Worm (Caenorhabditis elegans) whole organism, late embryonic: ENCODE data around the gene trpp-11.
A peak's percentile ranks its signal among the peaks of the same experiment; 100 is the strongest.

Experiments
- C08G9.2 ChIP-seq: sonication (generic microtip); optimal IDR thresholded peaks from 2 replicates; lab custom pipeline; 2016; ENCODE audit warnings: mild to moderate bottlenecking, missing genetic modification characterization, moderate library complexity, missing compliant biosample characterization
- C38D4.7 ChIP-seq: fragments of 200-800 bp; sonication (Bioruptor generic); optimal IDR thresholded peaks from 2 replicates; lab custom pipeline; 2018; ENCODE audit warnings: mild to moderate bottlenecking, missing genetic modification characterization, moderate library complexity, missing compliant biosample characterization
- K09A11.1 ChIP-seq: sonication (generic microtip); optimal IDR thresholded peaks from 2 replicates; lab custom pipeline; 2017; ENCODE audit warnings: antibody characterized with exemption, mild to moderate bottlenecking, missing genetic modification characterization, missing compliant biosample characterization; ENCODE audit not compliant: insufficient read depth
- Y22D7AL.16 ChIP-seq: sonication (generic microtip); optimal IDR thresholded peaks from 2 replicates; lab custom pipeline; 2016; ENCODE audit warnings: missing genetic modification characterization, missing compliant biosample characterization
- ama-1 ChIP-seq: fragments of 150-350 bp; optimal IDR thresholded peaks from 2 replicates; lab custom pipeline; 2014
- ceh-18 ChIP-seq: sonication (generic microtip); optimal IDR thresholded peaks from 2 replicates; lab custom pipeline; 2016; ENCODE audit warnings: missing genetic modification characterization, missing compliant biosample characterization
- ceh-19 ChIP-seq: fragments of 200-800 bp; sonication (Bioruptor generic); optimal IDR thresholded peaks from 2 replicates; lab custom pipeline; 2018; ENCODE audit warnings: mild to moderate bottlenecking, missing genetic modification characterization, missing compliant biosample characterization
- ceh-2 ChIP-seq: sonication (generic microtip); optimal IDR thresholded peaks from 2 replicates; lab custom pipeline; 2016; ENCODE audit warnings: missing genotype, missing genetic modification characterization, missing compliant biosample characterization
- ceh-22 ChIP-seq: sonication (generic microtip); optimal IDR thresholded peaks from 2 replicates; lab custom pipeline; 2017; ENCODE audit warnings: missing biosample characterization, missing genetic modification characterization
- ceh-24 ChIP-seq: sonication (generic microtip); optimal IDR thresholded peaks from 2 replicates; lab custom pipeline; 2016; ENCODE audit warnings: mild to moderate bottlenecking, missing genetic modification characterization, missing compliant biosample characterization
- ceh-30 ChIP-seq: fragments of 150-350 bp; optimal IDR thresholded peaks from 2 replicates; lab custom pipeline; 2014; ENCODE audit warnings: missing biosample characterization, missing genetic modification characterization
- ceh-31 ChIP-seq: sonication (generic microtip); optimal IDR thresholded peaks from 2 replicates; lab custom pipeline; 2016; ENCODE audit warnings: missing genetic modification characterization, missing compliant biosample characterization
- ceh-34 ChIP-seq: sonication (generic microtip); optimal IDR thresholded peaks from 2 replicates; lab custom pipeline; 2016; ENCODE audit warnings: mild to moderate bottlenecking, missing genetic modification characterization, missing compliant biosample characterization
- ceh-48 ChIP-seq: sonication (generic microtip); optimal IDR thresholded peaks from 2 replicates; lab custom pipeline; 2016; ENCODE audit warnings: missing genetic modification characterization, inconsistent platforms, missing compliant biosample characterization
- ceh-6 ChIP-seq: fragments of 200-800 bp; sonication (Bioruptor generic); optimal IDR thresholded peaks from 2 replicates; lab custom pipeline; 2018; ENCODE audit warnings: mild to moderate bottlenecking, missing genetic modification characterization, missing compliant biosample characterization
- ceh-9 ChIP-seq: sonication (generic microtip); optimal IDR thresholded peaks from 2 replicates; lab custom pipeline; 2016; ENCODE audit warnings: mild to moderate bottlenecking, missing genetic modification characterization, inconsistent platforms, missing compliant biosample characterization
- che-1 ChIP-seq: sonication (generic microtip); optimal IDR thresholded peaks from 2 replicates; lab custom pipeline; 2016; ENCODE audit warnings: mild to moderate bottlenecking, missing genetic modification characterization, missing compliant biosample characterization
- dve-1 ChIP-seq: sonication (generic microtip); optimal IDR thresholded peaks from 2 replicates; lab custom pipeline; 2017; ENCODE audit warnings: antibody characterized with exemption, mild to moderate bottlenecking, missing genetic modification characterization, missing compliant biosample characterization
- elt-2 ChIP-seq: sonication (generic microtip); optimal IDR thresholded peaks from 2 replicates; lab custom pipeline; 2016; ENCODE audit warnings: missing genetic modification reagents, missing genetic modification characterization, missing compliant biosample characterization
- ets-4 ChIP-seq: sonication (generic microtip); optimal IDR thresholded peaks from 2 replicates; lab custom pipeline; 2016; ENCODE audit warnings: missing genetic modification characterization, missing compliant biosample characterization
- eyg-1 ChIP-seq: sonication (generic microtip); optimal IDR thresholded peaks from 2 replicates; lab custom pipeline; 2016; ENCODE audit warnings: missing genotype, missing genetic modification characterization, missing compliant biosample characterization
- fax-1 ChIP-seq: sonication (generic microtip); optimal IDR thresholded peaks from 2 replicates; lab custom pipeline; 2016; ENCODE audit warnings: missing genotype, missing genetic modification characterization, missing compliant biosample characterization
- fkh-6 ChIP-seq: sonication (generic microtip); optimal IDR thresholded peaks from 2 replicates; lab custom pipeline; 2016; ENCODE audit warnings: missing genetic modification characterization, missing compliant biosample characterization
- gmeb-2 ChIP-seq: sonication (generic microtip); optimal IDR thresholded peaks from 2 replicates; lab custom pipeline; 2016; ENCODE audit warnings: missing genetic modification characterization, inconsistent platforms, missing compliant biosample characterization
- hlh-15 ChIP-seq: sonication (generic microtip); optimal IDR thresholded peaks from 2 replicates; lab custom pipeline; 2016; ENCODE audit warnings: missing genetic modification characterization, missing compliant biosample characterization
- hlh-30 ChIP-seq: sonication (generic microtip); optimal IDR thresholded peaks from 2 replicates; lab custom pipeline; 2017; ENCODE audit warnings: antibody characterized with exemption, missing genetic modification characterization, missing compliant biosample characterization; ENCODE audit not compliant: insufficient read depth
- hlh-6 ChIP-seq: sonication (generic microtip); optimal IDR thresholded peaks from 2 replicates; lab custom pipeline; 2016; ENCODE audit warnings: missing genotype, missing genetic modification characterization, missing compliant biosample characterization
- hlh-8 ChIP-seq: sonication (generic microtip); optimal IDR thresholded peaks from 2 replicates; lab custom pipeline; 2016; ENCODE audit warnings: missing genotype, missing genetic modification characterization, missing compliant biosample characterization
- lim-6 ChIP-seq: sonication (generic microtip); optimal IDR thresholded peaks from 2 replicates; lab custom pipeline; 2016; ENCODE audit warnings: missing genetic modification characterization, missing compliant biosample characterization
- mec-3 ChIP-seq: sonication (generic microtip); optimal IDR thresholded peaks from 2 replicates; lab custom pipeline; 2016; ENCODE audit warnings: borderline replicate concordance, missing genetic modification characterization, missing compliant biosample characterization
- nfya-1 ChIP-seq: sonication (generic microtip); optimal IDR thresholded peaks from 2 replicates; lab custom pipeline; 2017; ENCODE audit warnings: missing genetic modification characterization, mild to moderate bottlenecking, missing compliant biosample characterization, antibody characterized with exemption, moderate library complexity
- nhr-232 ChIP-seq: sonication (generic microtip); optimal IDR thresholded peaks from 2 replicates; lab custom pipeline; 2016; ENCODE audit warnings: missing genetic modification characterization, missing compliant biosample characterization
- npax-4 ChIP-seq: sonication (generic microtip); optimal IDR thresholded peaks from 2 replicates; lab custom pipeline; 2016; ENCODE audit warnings: missing genetic modification characterization, missing compliant biosample characterization
- pag-3 ChIP-seq: sonication (generic microtip); optimal IDR thresholded peaks from 2 replicates; lab custom pipeline; 2016; ENCODE audit warnings: missing compliant biosample characterization, missing genetic modification characterization, borderline replicate concordance
- pax-1 ChIP-seq: fragments of 150-350 bp; optimal IDR thresholded peaks from 2 replicates; lab custom pipeline; 2014; ENCODE audit warnings: missing biosample characterization, missing genetic modification characterization
- pha-2 ChIP-seq: sonication (generic microtip); optimal IDR thresholded peaks from 2 replicates; lab custom pipeline; 2017; ENCODE audit warnings: mild to moderate bottlenecking, missing genetic modification characterization, missing compliant biosample characterization
- pros-1 ChIP-seq: fragments of 150-350 bp; optimal IDR thresholded peaks from 2 replicates; lab custom pipeline; 2014; ENCODE audit warnings: missing biosample characterization, missing genetic modification reagents, missing genetic modification characterization
- ref-2 ChIP-seq: sonication (generic microtip); optimal IDR thresholded peaks from 2 replicates; lab custom pipeline; 2016; ENCODE audit warnings: missing genetic modification characterization, missing compliant biosample characterization
- rnt-1 ChIP-seq: sonication (generic microtip); optimal IDR thresholded peaks from 2 replicates; lab custom pipeline; 2016; ENCODE audit warnings: missing genetic modification characterization, missing compliant biosample characterization
- sdc-2 ChIP-seq: sonication (generic microtip); optimal IDR thresholded peaks from 2 replicates; lab custom pipeline; 2016; ENCODE audit warnings: missing genotype, missing genetic modification characterization, missing compliant biosample characterization
- sox-2 ChIP-seq: fragments of 200-800 bp; sonication (Bioruptor generic); IDR thresholded peaks from 2 replicates; pipeline ENCODE4 v1.3.6; 2022; ENCODE audit warnings: missing genetic modification reagents, missing genetic modification characterization, missing compliant biosample characterization
- sox-4 ChIP-seq: sonication (generic microtip); optimal IDR thresholded peaks from 2 replicates; lab custom pipeline; 2017; ENCODE audit warnings: mild to moderate bottlenecking, missing genetic modification characterization, inconsistent platforms, missing compliant biosample characterization
- syd-9 ChIP-seq: sonication (generic microtip); optimal IDR thresholded peaks from 2 replicates; lab custom pipeline; 2016; ENCODE audit warnings: mild to moderate bottlenecking, missing genetic modification characterization, moderate library complexity, missing compliant biosample characterization
- tbx-2 ChIP-seq: sonication (generic microtip); optimal IDR thresholded peaks from 2 replicates; lab custom pipeline; 2016; ENCODE audit warnings: missing genetic modification characterization, missing compliant biosample characterization
- tbx-7 ChIP-seq: sonication (generic microtip); optimal IDR thresholded peaks from 2 replicates; lab custom pipeline; 2016; ENCODE audit warnings: missing genotype, missing genetic modification characterization, missing compliant biosample characterization
- unc-3 ChIP-seq, 2 experiments: fragments of 200-800 bp in 1 of 2; sonication (Bioruptor generic) in 1 of 2; sonication (generic microtip) in 1 of 2; conservative IDR thresholded peaks in 1 of 2; optimal IDR thresholded peaks in 1 of 2; 2 replicates each; pipeline versions ENCODE4 v1.3.6 to Lab custom; 2016 to 2022; ENCODE audit warnings: missing compliant biosample characterization in 2 of 2, missing genetic modification characterization in 2 of 2, missing genetic modification reagents in 1 of 2
- unc-42 ChIP-seq: sonication (generic microtip); optimal IDR thresholded peaks from 2 replicates; lab custom pipeline; 2016; ENCODE audit warnings: missing genotype, missing genetic modification characterization, missing compliant biosample characterization
- unc-55 ChIP-seq: sonication (generic microtip); optimal IDR thresholded peaks from 2 replicates; lab custom pipeline; 2017; ENCODE audit warnings: missing biosample characterization, missing genetic modification reagents, missing genetic modification characterization
- unc-86 ChIP-seq: sonication (generic microtip); optimal IDR thresholded peaks from 2 replicates; lab custom pipeline; 2016; ENCODE audit warnings: missing genetic modification characterization, missing compliant biosample characterization
- zip-5 ChIP-seq: sonication (generic microtip); optimal IDR thresholded peaks from 2 replicates; lab custom pipeline; 2016; ENCODE audit warnings: missing genetic modification characterization, missing compliant biosample characterization
- ztf-16 ChIP-seq: sonication (generic microtip); optimal IDR thresholded peaks from 2 replicates; lab custom pipeline; 2017; ENCODE audit warnings: missing genetic modification characterization, missing compliant biosample characterization

Gene trpp-11

ce11 chrIII:835208-835607 is 40.3 kb downstream of the trpp-11 start:
- TF ChIP-seq ceh-31 (no peak), ama-1 (lab: Kevin White, UChicago) (peak; percentile 54)

ce11 chrIII:835713-836278 is 40.9 kb downstream of the trpp-11 start:
- TF ChIP-seq che-1 (tag; lab: Kevin White, UChicago) (peak; percentile 54), hlh-30 (tag; lab: Kevin White, UChicago) (no peak), C08G9.2 (tag; lab: Kevin White, UChicago) (peak; percentile 34), ref-2 (tag; lab: Kevin White, UChicago) (peak; percentile 38), nhr-232 (tag; lab: Kevin White, UChicago) (no peak), ceh-22 (no peak), hlh-6 (tag; lab: Kevin White, UChicago) (no peak), ztf-16 (tag; lab: Kevin White, UChicago) (peak; percentile 35), eyg-1 (tag; lab: Kevin White, UChicago) (no peak), hlh-8 (tag; lab: Kevin White, UChicago) (no peak), tbx-2 (tag; lab: Kevin White, UChicago) (no peak), unc-3 (GFP tag; conservative IDR thresholded peaks at IDR 0.05; lab: Robert Waterston, UW) (peak; percentile 26; the same call in 1 of the 2 replicates), unc-3 (tag; optimal IDR thresholded peaks at IDR 0.05; lab: Kevin White, UChicago) (no peak), gmeb-2 (tag; lab: Kevin White, UChicago) (peak; percentile 73), sdc-2 (tag; lab: Kevin White, UChicago) (no peak), nfya-1 (tag; lab: Kevin White, UChicago) (peak; percentile 67), pag-3 (no peak), fkh-6 (tag; lab: Kevin White, UChicago) (no peak), sox-2 (GFP tag; lab: Robert Waterston, UW) (no peak; the same call in 1 of the 2 replicates), ceh-18 (tag; lab: Kevin White, UChicago) (no peak), sox-4 (peak; percentile 70), ceh-31 (no peak), elt-2 (tag; lab: Kevin White, UChicago) (peak; percentile 9), ceh-30 (no peak), hlh-15 (tag; lab: Kevin White, UChicago) (no peak), ets-4 (tag; lab: Kevin White, UChicago) (no peak), rnt-1 (no peak), ceh-19 (GFP tag; lab: Kevin White, UChicago) (peak; percentile 32), ceh-2 (tag; lab: Kevin White, UChicago) (no peak), unc-42 (tag; lab: Kevin White, UChicago) (no peak), lim-6 (tag; lab: Kevin White, UChicago) (no peak), zip-5 (tag; lab: Kevin White, UChicago) (no peak), ceh-48 (tag; lab: Kevin White, UChicago) (peak; percentile 26), tbx-7 (tag; lab: Kevin White, UChicago) (no peak), pha-2 (peak; percentile 77), ceh-24 (peak; percentile 30), npax-4 (tag; lab: Kevin White, UChicago) (no peak), unc-86 (tag; lab: Kevin White, UChicago) (no peak), dve-1 (tag; lab: Kevin White, UChicago) (peak; percentile 43), ceh-9 (tag; lab: Kevin White, UChicago) (peak; percentile 22), C38D4.7 (GFP tag; lab: Kevin White, UChicago) (peak; percentile 61), syd-9 (tag; lab: Kevin White, UChicago) (no peak), unc-55 (GFP tag; lab: Kevin White, UChicago) (no peak), Y22D7AL.16 (peak; percentile 50), ceh-6 (no peak), mec-3 (tag; lab: Kevin White, UChicago) (no peak), K09A11.1 (tag; lab: Kevin White, UChicago) (no peak), ceh-34 (tag; lab: Kevin White, UChicago) (no peak), pax-1 (tag; lab: Kevin White, UChicago) (no peak), pros-1 (tag; lab: Kevin White, UChicago) (no peak), fax-1 (tag; lab: Kevin White, UChicago) (no peak)
